Worm (Caenorhabditis elegans) whole organism, early embryonic: Measurements from ENCODE around the gene T02G5.15.

Source experiments
- B0310.2 ChIP-seq: sonication (generic microtip); optimal IDR thresholded peaks from 2 replicates; lab custom pipeline; 2016; ENCODE audit warnings: mild to moderate bottlenecking, missing genetic modification characterization, missing compliant biosample characterization
- aly-1 ChIP-seq: sonication (generic microtip); optimal IDR thresholded peaks from 2 replicates; lab custom pipeline; 2016; ENCODE audit warnings: missing genetic modification characterization, missing compliant biosample characterization
- ama-1 ChIP-seq: fragments of 150-350 bp; optimal IDR thresholded peaks from 2 replicates; lab custom pipeline; 2014
- ceh-13 ChIP-seq: fragments of 200-800 bp; sonication (Bioruptor generic); optimal IDR thresholded peaks from 2 replicates; lab custom pipeline; 2018; ENCODE audit warnings: mild to moderate bottlenecking, missing genetic modification characterization, missing compliant biosample characterization
- ets-7 ChIP-seq: sonication (generic microtip); optimal IDR thresholded peaks from 2 replicates; lab custom pipeline; 2016; ENCODE audit warnings: missing genotype, missing genetic modification characterization, missing compliant biosample characterization
- flt-1 ChIP-seq: fragments of 200-800 bp; sonication (Bioruptor generic); IDR thresholded peaks from 2 replicates; pipeline ENCODE4 v1.3.6; 2022; ENCODE audit warnings: missing genetic modification characterization, missing compliant biosample characterization
- hnd-1 ChIP-seq: sonication (generic microtip); optimal IDR thresholded peaks from 2 replicates; lab custom pipeline; 2016; ENCODE audit warnings: missing genetic modification characterization, missing compliant biosample characterization
- scrt-1 ChIP-seq: fragments of 200-800 bp; sonication (Bioruptor generic); IDR thresholded peaks from 2 replicates; pipeline ENCODE4 v1.3.6; 2022; ENCODE audit warnings: missing genetic modification characterization, missing compliant biosample characterization
- tbx-37 ChIP-seq: fragments of 200-800 bp; sonication (Bioruptor generic); conservative IDR thresholded peaks from 2 replicates; pipeline ENCODE4 v1.3.6; 2022; ENCODE audit warnings: missing genetic modification reagents, missing genetic modification characterization, missing compliant biosample characterization

ce11 chrII:7065391-7065790 lies 18.7 kb upstream of the T02G5.15 start, which contains the start of gene nos-2:
- TF ChIP-seq flt-1 (GFP tag; lab: Robert Waterston, UW) (no peak), ama-1 (lab: Kevin White, UChicago) (no peak), scrt-1 (GFP tag; lab: Robert Waterston, UW) (no peak), ets-7 (tag; lab: Kevin White, UChicago) (no peak), aly-1 (tag; lab: Kevin White, UChicago) (no peak), tbx-37 (no peak), ceh-13 (no peak), B0310.2 (no peak), hnd-1 (no peak)
